Fruit fly (Drosophila melanogaster): ENCODE data around the gene CG7059.

CG7059 gene

DNA sequence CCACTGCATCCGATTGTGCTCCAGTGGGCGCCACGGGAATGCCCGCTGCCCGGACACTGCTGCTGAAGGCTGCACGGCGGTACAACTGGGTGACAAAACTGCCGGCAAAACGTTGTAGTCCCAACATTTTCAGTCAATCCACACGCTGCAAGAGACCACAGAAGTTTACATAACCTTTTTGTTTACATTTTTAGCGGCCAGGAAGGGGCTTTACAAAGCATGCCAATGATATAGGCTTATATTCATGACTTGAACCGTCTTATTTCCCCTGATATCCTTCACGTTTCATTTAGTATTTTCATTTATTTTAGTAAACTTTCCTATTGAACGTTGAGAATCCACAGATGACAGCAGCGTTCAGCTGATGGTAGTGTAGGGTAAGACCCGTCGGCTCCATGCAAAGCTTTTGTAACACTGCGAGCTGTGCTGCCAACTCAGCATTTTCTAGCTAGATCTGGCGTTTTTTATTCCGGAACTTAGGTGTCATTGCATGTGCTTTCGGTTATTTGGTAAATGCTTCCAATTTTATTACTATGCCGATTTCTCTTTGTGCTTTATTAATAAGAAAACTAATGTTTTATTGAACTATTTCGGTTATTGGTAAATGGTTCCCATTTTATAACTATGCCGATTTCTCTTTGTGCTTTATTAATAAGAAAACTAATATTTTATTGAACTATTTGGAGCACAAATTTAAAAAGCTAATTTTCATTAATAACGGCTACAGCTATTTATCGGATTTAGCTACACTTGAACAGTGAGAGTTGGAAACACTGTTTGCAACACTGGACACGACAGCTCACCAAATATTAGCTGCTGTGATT, 21.2 kb downstream of the CG7059 start, which contains the start of the genes CG13850 and lqfR (continued):
- TF ChIP-seq Lhr (GFP tag; optimal IDR thresholded peaks at IDR 0.05) = peak; percentile 53
- TF ChIP-seq CG18599 (GFP tag; optimal IDR thresholded peaks at IDR 0.05) = peak; percentile 53
- TF ChIP-seq psq (GFP tag; optimal IDR thresholded peaks at IDR 0.05) = peak; percentile 8
- TF ChIP-seq CG11398 (GFP tag; optimal IDR thresholded peaks at IDR 0.05) = peak; percentile 48
- peak; percentile 57; the same call in 1 of the 2 replicates for TF ChIP-seq HLH3B (GFP tag; IDR thresholded peaks at IDR 0.05)
- no peak for TF ChIP-seq exex (tag; optimal IDR thresholded peaks at IDR 0.05)
- peak; percentile 64 for TF ChIP-seq CHES-1-like (GFP tag; optimal IDR thresholded peaks at IDR 0.05)
- peak; percentile 40; the same call in 1 of the 2 replicates for TF ChIP-seq CG11085 (GFP tag; IDR thresholded peaks at IDR 0.05)
- peak; percentile 50 for TF ChIP-seq Sry-δ (GFP tag; optimal IDR thresholded peaks at IDR 0.05)
- TF ChIP-seq CG11696 (GFP tag; IDR thresholded peaks at IDR 0.05) = no peak
- TF ChIP-seq peb (GFP tag; IDR thresholded peaks at IDR 0.05) = no peak
- TF ChIP-seq btn (GFP tag; optimal IDR thresholded peaks at IDR 0.05) = no peak
- TF ChIP-seq gsb-n (tag; optimal IDR thresholded peaks at IDR 0.05) = no peak
- TF ChIP-seq CG4820 (GFP tag; optimal IDR thresholded peaks at IDR 0.05) = peak; percentile 83
- peak; percentile 2 for TF ChIP-seq CG8388 (GFP tag; optimal IDR thresholded peaks at IDR 0.05)
- peak; percentile 11 for TF ChIP-seq pfk (GFP tag; optimal IDR thresholded peaks at IDR 0.05)
- TF ChIP-seq CG11456 (GFP tag; IDR thresholded peaks at IDR 0.05) = peak; percentile 65
- TF ChIP-seq mam (GFP tag; optimal IDR thresholded peaks at IDR 0.05) = peak; percentile 85
- 0 out of 2 replicates have a peak, but pooled peaks have one; percentile 6 for TF ChIP-seq bbx (GFP tag; IDR thresholded peaks at IDR 0.05; ENCODE audit: partially characterized antibody)
- peak; percentile 80 for TF ChIP-seq Dip3 (GFP tag; optimal IDR thresholded peaks at IDR 0.05)
- TF ChIP-seq Scr (GFP tag; IDR thresholded peaks at IDR 0.05; ENCODE audit: partially characterized antibody) = no peak
- no peak for TF ChIP-seq Nf-YC (tag; optimal IDR thresholded peaks at IDR 0.05)
- TF ChIP-seq Dfd (GFP tag; optimal IDR thresholded peaks at IDR 0.05) = no peak
- TF ChIP-seq lilli (GFP tag; optimal IDR thresholded peaks at IDR 0.05) = peak; percentile 84
- TF ChIP-seq seq (GFP tag; IDR thresholded peaks at IDR 0.05) = no peak
- TF ChIP-seq bsh (GFP tag; optimal IDR thresholded peaks at IDR 0.05) = peak in 1 of 2 experiments; percentile 38
- TF ChIP-seq CG14965 (GFP tag; optimal IDR thresholded peaks at IDR 0.05; ENCODE audit: borderline replicate concordance) = no peak

DNA sequence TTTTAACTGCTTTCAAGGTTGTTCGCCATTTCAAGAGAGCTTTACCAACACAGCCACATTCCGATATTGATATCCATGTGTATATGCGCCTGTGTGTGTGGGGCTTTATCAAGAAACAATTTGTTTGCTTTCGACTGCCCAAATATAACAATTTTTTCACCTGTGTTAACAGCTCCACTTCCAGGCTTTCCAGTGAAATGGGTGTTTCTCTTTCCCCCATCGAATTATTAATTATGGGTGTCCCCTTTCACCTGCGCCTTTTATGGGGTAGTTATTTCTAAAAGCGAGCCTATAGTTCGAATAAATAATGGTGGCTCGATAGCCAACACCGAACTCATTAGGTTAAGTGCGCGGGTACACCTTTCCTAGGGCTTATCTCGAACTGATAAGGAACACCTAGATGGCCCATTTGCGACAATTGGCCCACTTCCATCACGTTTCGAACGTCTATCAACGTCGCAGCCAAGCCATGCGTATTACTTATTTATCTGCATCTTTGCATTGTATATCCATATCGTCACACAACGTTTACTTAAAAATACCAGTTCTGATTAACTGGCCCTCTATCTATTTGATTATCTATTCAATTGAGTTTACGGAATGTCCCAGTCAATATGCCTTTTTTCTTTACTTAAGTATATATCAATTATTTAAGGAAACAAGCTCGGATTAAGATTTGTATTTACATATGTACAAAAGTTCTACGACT, 22.5 kb downstream of the CG7059 start:
- TF ChIP-seq CG4854 (GFP tag; optimal IDR thresholded peaks at IDR 0.05) (peak; percentile 1), Usf (GFP tag; optimal IDR thresholded peaks at IDR 0.05) (no peak), klu (GFP tag; IDR thresholded peaks at IDR 0.05) (no peak), ftz-f1 (GFP tag; optimal IDR thresholded peaks at IDR 0.05) (peak; percentile 87), grn (GFP tag; optimal IDR thresholded peaks at IDR 0.05) (peak; percentile 58), Fer1 (GFP tag; optimal IDR thresholded peaks at IDR 0.05) (peak; percentile 35), CG18599 (GFP tag; optimal IDR thresholded peaks at IDR 0.05) (peak; percentile 48), Hr78 (GFP tag; optimal IDR thresholded peaks at IDR 0.05) (peak in 1 of 2 experiments; percentile 32), PHDP (tag; optimal IDR thresholded peaks at IDR 0.05) (peak; percentile 6), CG13775 (GFP tag; optimal IDR thresholded peaks at IDR 0.05) (no peak), wek (GFP tag; optimal IDR thresholded peaks at IDR 0.05) (no peak), Atf6 (GFP tag; IDR thresholded peaks at IDR 0.05) (0 out of 2 replicates have a peak, but pooled peaks have one; percentile 8), CG3281 (GFP tag; optimal IDR thresholded peaks at IDR 0.05) (peak; percentile 31), CG16779 (GFP tag; IDR thresholded peaks at IDR 0.05) (peak; percentile 23; the same call in 1 of the 2 replicates), CG10543 (GFP tag; optimal IDR thresholded peaks at IDR 0.05) (peak; percentile 45), CG12104 (GFP tag; optimal IDR thresholded peaks at IDR 0.05) (no peak), sd (tag; optimal IDR thresholded peaks at IDR 0.05) (peak; percentile 56), fd64A (GFP tag; optimal IDR thresholded peaks at IDR 0.05) (peak; percentile 9), CG6765 (GFP tag; optimal IDR thresholded peaks at IDR 0.05) (no peak), bigmax (GFP tag; optimal IDR thresholded peaks at IDR 0.05) (peak; percentile 25), CG34376 (GFP tag; optimal IDR thresholded peaks at IDR 0.05) (peak; percentile 53)
